Worm (Caenorhabditis elegans) whole organism, mixed stage, embryonic: ENCODE results near the gene C05C10.5.

Experiments
- blmp-1 ChIP-seq: fragments of 150-350 bp; optimal IDR thresholded peaks from 2 replicates; lab custom pipeline; 2014; ENCODE audit warnings: missing biosample characterization, missing genetic modification characterization
- cnd-1 ChIP-seq: fragments of 200-800 bp; sonication (Bioruptor generic); optimal IDR thresholded peaks from 2 replicates; lab custom pipeline; 2018; ENCODE audit warnings: mild to moderate bottlenecking, missing genetic modification characterization, missing compliant biosample characterization
- elt-1 ChIP-seq: sonication (generic microtip); optimal IDR thresholded peaks from 2 replicates; lab custom pipeline; 2017; ENCODE audit warnings: missing genetic modification characterization, mild to moderate bottlenecking, missing compliant biosample characterization, antibody characterized with exemption, moderate library complexity, borderline replicate concordance; ENCODE audit not compliant: insufficient read depth
- mls-2 ChIP-seq: sonication (generic microtip); optimal IDR thresholded peaks from 2 replicates; lab custom pipeline; 2016; ENCODE audit warnings: mild to moderate bottlenecking, missing genetic modification characterization, moderate library complexity, missing compliant biosample characterization
- nhr-12 ChIP-seq: fragments of 150-350 bp; optimal IDR thresholded peaks from 2 replicates; lab custom pipeline; 2014; ENCODE audit warnings: missing biosample characterization, missing genetic modification characterization
- nhr-237 ChIP-seq: fragments of 150-350 bp; optimal IDR thresholded peaks from 2 replicates; lab custom pipeline; 2014; ENCODE audit warnings: missing biosample characterization, missing genetic modification characterization
- snpc-4 ChIP-seq: fragments of 150-350 bp; optimal IDR thresholded peaks from 2 replicates; lab custom pipeline; 2014; ENCODE audit warnings: missing biosample characterization, missing genetic modification characterization
- unc-62 ChIP-seq: fragments of 150-350 bp; optimal IDR thresholded peaks from 2 replicates; lab custom pipeline; 2014; ENCODE audit warnings: missing biosample characterization, missing genetic modification reagents, missing genetic modification characterization

ce11 chrII:9974210-9974609 lies 35.4 kb downstream of the C05C10.5 start:
- TF ChIP-seq mls-2 (tag; lab: Kevin White, UChicago) (no peak), cnd-1 (no peak), snpc-4 (no peak), unc-62 (GFP tag; lab: Kevin White, UChicago) (no peak), nhr-237 (no peak), blmp-1 (no peak), elt-1 (tag; lab: Kevin White, UChicago) (peak; percentile 52), nhr-12 (tag; lab: Kevin White, UChicago) (no peak)
